Worm (Caenorhabditis elegans): ENCODE measurements around the gene nuc-1.

DNA sequence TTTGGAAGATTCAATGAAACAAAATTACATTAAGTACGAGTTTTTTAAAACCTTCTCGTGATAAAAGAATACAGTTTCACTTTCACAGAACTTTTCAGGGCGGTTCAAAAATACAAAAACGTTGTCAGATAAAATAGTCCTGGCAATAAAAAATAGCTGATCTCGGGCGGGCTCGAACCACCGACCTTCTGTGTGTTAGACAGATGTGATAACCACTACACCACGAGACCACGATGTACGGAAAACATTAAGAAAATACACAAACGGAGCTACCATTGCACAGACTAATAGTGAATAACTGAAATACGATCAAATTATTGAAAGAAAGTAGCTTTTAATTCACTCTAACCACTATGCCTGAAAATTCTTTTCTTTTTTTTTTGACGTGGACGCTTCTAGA lies 21.2 kb downstream of the nuc-1 start:
- TF ChIP-seq med-1 (GFP tag; optimal IDR thresholded peaks at IDR 0.05; ENCODE audit: insufficient read depth) (no peak), klf-2 (GFP tag; conservative IDR thresholded peaks at IDR 0.05) (no peak), ref-1 (GFP tag; conservative IDR thresholded peaks at IDR 0.05) (no peak), tab-1 (GFP tag; IDR thresholded peaks at IDR 0.05) (peak; percentile 30; the same call in 1 of the 2 replicates), flt-1 (GFP tag; IDR thresholded peaks at IDR 0.05) (0 out of 2 replicates have a peak, but pooled peaks have one; percentile 36), ztf-23 (GFP tag; IDR thresholded peaks at IDR 0.05) (no peak), T22C8.4 (GFP tag; IDR thresholded peaks at IDR 0.05) (no peak), ztf-29 (GFP tag; IDR thresholded peaks at IDR 0.05) (no peak)
